Fruit fly (Drosophila melanogaster) whole organism, prepupa: ENCODE data around the gene CG11756.

ENCODE experiments used
- CG8319 ChIP-seq: fragments of 200-800 bp; sonication (Bioruptor generic); optimal IDR thresholded peaks from 3 replicates; lab custom pipeline; 2016; ENCODE audit warnings: missing biosample characterization, missing genetic modification characterization
- Hr39 ChIP-seq: fragments of 200-800 bp; sonication (Bioruptor generic); optimal IDR thresholded peaks from 2 replicates; lab custom pipeline; 2016; ENCODE audit warnings: missing biosample characterization, missing genetic modification characterization
- OdsH ChIP-seq: fragments of 200-800 bp; sonication (Bioruptor generic); optimal IDR thresholded peaks from 3 replicates; lab custom pipeline; 2016; ENCODE audit warnings: missing biosample characterization, missing genetic modification characterization
- Sox15 ChIP-seq: fragments of 200-800 bp; sonication (Bioruptor generic); optimal IDR thresholded peaks from 3 replicates; lab custom pipeline; 2016; ENCODE audit warnings: missing biosample characterization, missing genetic modification characterization
- achi ChIP-seq: fragments of 200-800 bp; sonication (Bioruptor generic); optimal IDR thresholded peaks from 3 replicates; lab custom pipeline; 2016; ENCODE audit warnings: missing biosample characterization, missing genetic modification characterization
- dac ChIP-seq: fragments of 200-800 bp; sonication (Bioruptor generic); optimal IDR thresholded peaks from 2 replicates; lab custom pipeline; 2017; ENCODE audit warnings: missing biosample characterization, mild to moderate bottlenecking, missing genetic modification characterization
- net ChIP-seq: fragments of 200-800 bp; sonication (Bioruptor generic); optimal IDR thresholded peaks from 3 replicates; lab custom pipeline; 2016; ENCODE audit warnings: missing biosample characterization, missing genetic modification characterization
- ss ChIP-seq, 2 experiments: fragments of 200-800 bp; sonication (Bioruptor generic); optimal IDR thresholded peaks; 2 replicates in 1 of 2; 3 replicates in 1 of 2; lab custom pipeline; 2017 to 2018; ENCODE audit warnings: mild to moderate bottlenecking in 2 of 2, missing biosample characterization in 2 of 2, missing genetic modification characterization in 2 of 2, moderate library complexity in 1 of 2
- vri ChIP-seq: fragments of 200-800 bp; sonication (Bioruptor generic); optimal IDR thresholded peaks from 3 replicates; lab custom pipeline; 2016; ENCODE audit warnings: missing biosample characterization, mild to moderate bottlenecking, missing genetic modification characterization

DNA sequence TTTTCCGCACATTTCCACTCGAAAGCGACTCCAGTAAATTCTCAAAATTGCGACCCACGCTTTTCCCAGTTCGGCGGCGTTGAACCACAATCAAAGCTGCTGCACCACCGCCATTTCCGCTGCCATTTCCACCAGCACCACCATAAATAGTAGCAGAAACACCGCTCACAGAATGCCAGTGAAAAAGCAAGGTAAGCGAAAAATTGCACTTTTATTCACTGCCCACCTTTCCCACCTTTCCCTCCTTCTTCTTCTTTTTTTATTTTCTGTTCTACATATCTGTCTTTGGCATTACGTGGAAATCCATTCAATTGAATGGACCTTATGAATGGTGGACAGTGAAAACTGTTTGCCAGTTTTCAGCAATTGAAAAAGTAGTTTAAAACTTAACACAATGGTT is 26.4 kb downstream of the CG11756 start:
- TF ChIP-seq Hr39 (GFP tag; lab: Kevin White, UChicago) (no peak), ss (GFP tag; optimal IDR thresholded peaks at IDR 0.05; lab: Kevin White, UChicago) (no peak), CG8319 (no peak), Sox15 (GFP tag; lab: Kevin White, UChicago) (no peak), vri (GFP tag; lab: Kevin White, UChicago) (no peak), achi (no peak), dac (GFP tag; lab: Kevin White, UChicago) (no peak), net (no peak), OdsH (GFP tag; lab: Kevin White, UChicago) (no peak)
